Worm (Caenorhabditis elegans): Measurements from ENCODE around the gene mel-28.

mel-28 gene

DNA sequence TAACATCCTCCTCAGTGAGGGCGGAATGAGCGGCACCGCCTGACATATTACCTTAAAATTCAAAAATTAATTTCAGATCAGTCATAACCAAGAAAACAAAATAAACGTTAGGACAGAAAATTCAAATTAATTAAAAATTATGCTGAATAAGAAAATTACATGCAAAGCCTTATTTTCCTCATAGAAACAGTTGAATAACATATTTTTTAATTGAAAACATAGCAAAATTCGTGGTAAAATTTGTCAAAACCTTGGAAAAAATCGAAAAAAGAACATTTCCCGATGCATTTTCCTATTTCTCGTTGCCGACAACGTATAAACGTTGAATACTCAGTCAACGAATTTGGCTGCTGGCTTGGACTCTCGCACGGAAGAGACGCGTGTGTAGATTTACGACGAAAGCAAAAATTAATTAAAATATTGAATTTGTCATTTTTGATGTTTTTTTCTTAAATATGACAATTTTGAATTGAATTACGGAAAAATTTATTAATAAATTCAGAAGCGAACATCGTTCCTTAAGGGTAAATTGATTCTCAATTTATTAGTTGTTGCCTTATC is 31.8 kb upstream of the mel-28 start, which contains the start of the genes rps-0 and rbg-3 (continued):
- TF ChIP-seq F16B12.6 (tag; optimal IDR thresholded peaks at IDR 0.05), result peak; percentile 71
- TF ChIP-seq ceh-82 (tag; optimal IDR thresholded peaks at IDR 0.05), result peak; percentile 93 to 94 (median 93)
- TF ChIP-seq ceh-90 (tag; optimal IDR thresholded peaks at IDR 0.05), result peak; percentile 20
- TF ChIP-seq lin-39 (tag; optimal IDR thresholded peaks at IDR 0.05), result peak; percentile 77
- TF ChIP-seq unc-86 (tag; optimal IDR thresholded peaks at IDR 0.05), result peak; percentile 88
- no peak for TF ChIP-seq ama-1 (optimal IDR thresholded peaks at IDR 0.05)
- TF ChIP-seq snu-23 (GFP tag; optimal IDR thresholded peaks at IDR 0.05), result peak; percentile 96
- TF ChIP-seq nhr-11 (tag; optimal IDR thresholded peaks at IDR 0.05), result peak; percentile 74
- no peak for TF ChIP-seq nhr-28 (tag; optimal IDR thresholded peaks at IDR 0.05)
- TF ChIP-seq jun-1 (tag; optimal IDR thresholded peaks at IDR 0.05), result peak; percentile 90
- peak; percentile 88 for TF ChIP-seq fos-1 (tag; optimal IDR thresholded peaks at IDR 0.05)
- peak; percentile 57 for TF ChIP-seq mef-2 (tag; optimal IDR thresholded peaks at IDR 0.05)
- peak; percentile 42 for TF ChIP-seq fkh-10 (GFP tag; optimal IDR thresholded peaks at IDR 0.05)
- TF ChIP-seq ceh-88 (GFP tag; IDR thresholded peaks at IDR 0.05), result peak; percentile 64

DNA sequence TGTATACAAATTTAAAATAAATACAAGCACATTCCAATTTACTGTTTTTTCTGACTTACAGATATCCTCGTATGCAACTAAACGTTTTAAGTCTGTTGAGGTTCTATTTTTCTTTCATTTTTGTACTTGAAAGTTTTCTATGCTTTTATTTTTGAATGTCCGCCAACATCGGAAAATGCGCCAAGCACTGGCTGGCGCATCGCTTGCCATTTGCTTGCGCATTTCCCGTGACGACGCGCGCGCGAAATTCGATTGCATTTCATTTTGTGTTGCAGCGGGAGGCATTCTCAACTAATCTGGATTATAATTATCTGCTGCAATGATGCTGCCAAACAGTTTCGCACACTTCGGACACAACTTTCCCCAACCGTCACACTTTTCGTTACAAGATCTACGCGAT is 28.9 kb upstream of the mel-28 start, which contains the start of gene fbxl-2:
Gene fbxl-2 (plus strand): TSS at position 278 of the 400 bp plus-strand sequence.
- TF ChIP-seq egl-13 (tag; optimal IDR thresholded peaks at IDR 0.05), result peak; percentile 89
- peak; percentile 85 for TF ChIP-seq nhr-11 (tag; optimal IDR thresholded peaks at IDR 0.05)
- no peak for TF ChIP-seq hlh-17 (GFP tag; optimal IDR thresholded peaks at IDR 0.05; ENCODE audit: borderline replicate concordance)
- TF ChIP-seq lin-13 (GFP tag; optimal IDR thresholded peaks at IDR 0.05), result peak; percentile 96
- TF ChIP-seq nhr-28 (tag; optimal IDR thresholded peaks at IDR 0.05), result no peak
- peak; percentile 47 for TF ChIP-seq aha-1 (tag; optimal IDR thresholded peaks at IDR 0.05)
- TF ChIP-seq ceh-88 (GFP tag; IDR thresholded peaks at IDR 0.05), result peak; percentile 83
- peak; percentile 91 for TF ChIP-seq pax-3 (tag; optimal IDR thresholded peaks at IDR 0.05)
- TF ChIP-seq nhr-76 (tag; optimal IDR thresholded peaks at IDR 0.05), result peak; percentile 18
- TF ChIP-seq nhr-84 (tag; optimal IDR thresholded peaks at IDR 0.05), result no peak
- peak; percentile 91 for TF ChIP-seq ztf-4 (tag; optimal IDR thresholded peaks at IDR 0.05)
- peak; percentile 98 for TF ChIP-seq nhr-47 (tag; optimal IDR thresholded peaks at IDR 0.05)
- TF ChIP-seq F16B12.6 (tag; optimal IDR thresholded peaks at IDR 0.05), result peak; percentile 79
- TF ChIP-seq egl-27 (tag; optimal IDR thresholded peaks at IDR 0.05), result no peak
- peak; percentile 80 for TF ChIP-seq fkh-10 (GFP tag; optimal IDR thresholded peaks at IDR 0.05)
- TF ChIP-seq xbp-1 (tag; optimal IDR thresholded peaks at IDR 0.05), result peak; percentile 97
- TF ChIP-seq unc-86 (tag; optimal IDR thresholded peaks at IDR 0.05), result peak; percentile 94
- TF ChIP-seq nhr-85 (tag), result peak; percentile 97
- peak; percentile 92 to 100 for TF ChIP-seq efl-1 (optimal IDR thresholded peaks at IDR 0.05)
- TF ChIP-seq efl-1 (GFP tag; optimal IDR thresholded peaks at IDR 0.05 in 1 of 2), result peak; percentile 99 to 100
- peak; percentile 85 for TF ChIP-seq lin-39 (tag; optimal IDR thresholded peaks at IDR 0.05)
- TF ChIP-seq pag-3 (tag; optimal IDR thresholded peaks at IDR 0.05; ENCODE audit: borderline replicate concordance, insufficient read depth), result no peak
- TF ChIP-seq lin-35 (GFP tag; optimal IDR thresholded peaks at IDR 0.05), result peak; percentile 99 to 100
- peak; percentile 30 for TF ChIP-seq hpl-2 (GFP tag; optimal IDR thresholded peaks at IDR 0.05)
- no peak for TF ChIP-seq ets-5 (GFP tag; IDR thresholded peaks at IDR 0.05)
- TF ChIP-seq C16A3.4 (tag; optimal IDR thresholded peaks at IDR 0.05), result peak; percentile 97
- peak; percentile 95 for TF ChIP-seq dsc-1 (tag; optimal IDR thresholded peaks at IDR 0.05)
- peak; percentile 86 for TF ChIP-seq blmp-1 (tag; optimal IDR thresholded peaks at IDR 0.05)
- TF ChIP-seq nhr-12 (tag; optimal IDR thresholded peaks at IDR 0.05), result peak; percentile 3
- TF ChIP-seq ceh-8 (GFP tag; optimal IDR thresholded peaks at IDR 0.05), result peak; percentile 94
- TF ChIP-seq grh-1 (GFP tag; IDR thresholded peaks at IDR 0.05), result peak; percentile 94
- TF ChIP-seq Y116A8C.19 (tag; optimal IDR thresholded peaks at IDR 0.05; ENCODE audit: borderline replicate concordance), result no peak
- TF ChIP-seq lsy-2 (tag; optimal IDR thresholded peaks at IDR 0.05), result peak; percentile 97
- no peak for TF ChIP-seq ama-1 (optimal IDR thresholded peaks at IDR 0.05)
- TF ChIP-seq sup-37 (GFP tag; optimal IDR thresholded peaks at IDR 0.05), result peak; percentile 92
- TF ChIP-seq jun-1 (tag; optimal IDR thresholded peaks at IDR 0.05), result peak; percentile 95
- peak; percentile 99 for TF ChIP-seq rnt-1 (tag; optimal IDR thresholded peaks at IDR 0.05)
- peak; percentile 94 for TF ChIP-seq lin-14 (GFP tag; optimal IDR thresholded peaks at IDR 0.05)
- peak; percentile 88 for TF ChIP-seq zip-4 (GFP tag; optimal IDR thresholded peaks at IDR 0.05)
- TF ChIP-seq lin-15B (tag; optimal IDR thresholded peaks at IDR 0.05), result peak; percentile 98
- no peak for TF ChIP-seq sptf-1 (tag; optimal IDR thresholded peaks at IDR 0.05)
- peak; percentile 95 for TF ChIP-seq nhr-90 (tag; optimal IDR thresholded peaks at IDR 0.05; ENCODE audit: poor library complexity)
- peak; percentile 94 for TF ChIP-seq nhr-77 (tag; optimal IDR thresholded peaks at IDR 0.05)
- TF ChIP-seq mab-9 (GFP tag; IDR thresholded peaks at IDR 0.05), result peak; percentile 93
- peak; percentile 87 for TF ChIP-seq fos-1 (tag; optimal IDR thresholded peaks at IDR 0.05)
